Worm (Caenorhabditis elegans): ENCODE results near the gene clec-181.

ce11 chrIV:8630243-8630642, 34.4 kb downstream of the clec-181 start:
- TF ChIP-seq egl-27 (tag; optimal IDR thresholded peaks at IDR 0.05), result no peak
- no peak for TF ChIP-seq nhr-12 (tag; optimal IDR thresholded peaks at IDR 0.05)
- no peak for TF ChIP-seq ceh-28 (tag; optimal IDR thresholded peaks at IDR 0.05)
- no peak for TF ChIP-seq nhr-23 (tag; optimal IDR thresholded peaks at IDR 0.05)
- no peak for TF ChIP-seq ztf-11 (tag; optimal IDR thresholded peaks at IDR 0.05)
- no peak for TF ChIP-seq pqm-1 (tag; optimal IDR thresholded peaks at IDR 0.05)
- TF ChIP-seq unc-62 (GFP tag; optimal IDR thresholded peaks at IDR 0.05), result no peak
- TF ChIP-seq nhr-11 (tag; optimal IDR thresholded peaks at IDR 0.05), result no peak
- no peak for TF ChIP-seq ZK546.5 (tag; optimal IDR thresholded peaks at IDR 0.05)
- TF ChIP-seq lin-39 (tag; optimal IDR thresholded peaks at IDR 0.05), result no peak
- no peak for TF ChIP-seq nhr-76 (tag; optimal IDR thresholded peaks at IDR 0.05)

All from whole organism, L3 larva.